Fruit fly (Drosophila melanogaster): ENCODE results near the gene Arpc3B.

Arpc3B gene

DNA sequence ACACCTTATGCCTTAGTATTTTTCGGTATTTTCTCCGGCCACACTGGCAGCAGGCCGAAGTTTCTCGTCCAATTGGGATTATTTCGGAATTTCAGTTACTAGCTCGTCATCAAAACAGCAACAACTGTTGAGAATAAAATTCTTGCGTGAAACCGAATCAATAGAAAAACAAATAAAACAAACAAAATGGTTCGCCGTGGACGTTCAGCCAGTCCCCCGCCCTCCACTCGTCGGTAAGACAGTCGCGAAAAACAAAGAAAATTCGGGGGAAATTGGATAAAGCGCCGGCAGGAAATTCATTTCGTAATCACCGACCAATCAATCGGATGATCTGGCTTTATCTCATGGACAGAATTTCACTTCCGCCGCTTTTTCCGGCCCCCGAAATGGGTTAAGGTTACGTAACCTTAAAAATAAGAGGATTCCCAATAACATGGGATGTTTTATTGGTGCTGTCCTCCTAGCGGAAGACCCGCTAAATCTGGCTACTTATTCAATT lies 43.3 kb upstream of the Arpc3B start, which contains the start of gene Chchd2 (continued):
- peak; percentile 61 for TF ChIP-seq Jarid2 (GFP tag; optimal IDR thresholded peaks at IDR 0.05)
- TF ChIP-seq her (GFP tag; optimal IDR thresholded peaks at IDR 0.05): peak; percentile 13
- peak; percentile 89 for TF ChIP-seq MESR4 (GFP tag; optimal IDR thresholded peaks at IDR 0.05)
- peak; percentile 44 for TF ChIP-seq CG4617 (GFP tag; optimal IDR thresholded peaks at IDR 0.05; ENCODE audit: borderline replicate concordance)
- TF ChIP-seq CG10147 (GFP tag; optimal IDR thresholded peaks at IDR 0.05): no peak
- 0 out of 3 replicates have a peak, but pooled peaks have one; percentile 11 for TF ChIP-seq zen2 (GFP tag; IDR thresholded peaks at IDR 0.05; ENCODE audit: partially characterized antibody)
- peak; percentile 7; the same call in 2 of the 3 replicates for TF ChIP-seq HLH4C (GFP tag; IDR thresholded peaks at IDR 0.05; ENCODE audit: partially characterized antibody)
- TF ChIP-seq pfk (GFP tag; optimal IDR thresholded peaks at IDR 0.05): peak; percentile 13
- peak; percentile 28 for TF ChIP-seq Dref (GFP tag; IDR thresholded peaks at IDR 0.05)
- TF ChIP-seq slp2 (GFP tag; optimal IDR thresholded peaks at IDR 0.05): no peak
- TF ChIP-seq insv (GFP tag; optimal IDR thresholded peaks at IDR 0.05): peak; percentile 32 to 90
- TF ChIP-seq CG16779 (GFP tag; IDR thresholded peaks at IDR 0.05): no peak
- TF ChIP-seq pum (GFP tag; optimal IDR thresholded peaks at IDR 0.05): no peak
- TF ChIP-seq CG9797 (GFP tag; optimal IDR thresholded peaks at IDR 0.05): peak; percentile 11
- TF ChIP-seq Poxn (GFP tag; IDR thresholded peaks at IDR 0.05): no peak
- TF ChIP-seq CG2875 (GFP tag; optimal IDR thresholded peaks at IDR 0.05): peak; percentile 5
- no peak for TF ChIP-seq CG17359 (tag; optimal IDR thresholded peaks at IDR 0.05)
- TF ChIP-seq dpn (GFP tag; optimal IDR thresholded peaks at IDR 0.05): no peak
- peak; percentile 27 for TF ChIP-seq fd64A (GFP tag; optimal IDR thresholded peaks at IDR 0.05)
- no peak for TF ChIP-seq CG18599 (GFP tag; optimal IDR thresholded peaks at IDR 0.05)
- no peak for TF ChIP-seq CG33213 (GFP tag; optimal IDR thresholded peaks at IDR 0.05)
- TF ChIP-seq HHEX (GFP tag; optimal IDR thresholded peaks at IDR 0.05): peak; percentile 28
- peak; percentile 22 for TF ChIP-seq PHDP (tag; optimal IDR thresholded peaks at IDR 0.05)
- no peak for TF ChIP-seq yki (optimal IDR thresholded peaks at IDR 0.05)
- TF ChIP-seq ci (GFP tag; IDR thresholded peaks at IDR 0.05): 0 out of 3 replicates have a peak, but pooled peaks have one; percentile 41
- peak in 1 of 2 experiments; percentile 96 for TF ChIP-seq Pdp1 (GFP tag; optimal IDR thresholded peaks at IDR 0.05)
- no peak for TF ChIP-seq caup (GFP tag; optimal IDR thresholded peaks at IDR 0.05; ENCODE audit: severe bottlenecking)
- no peak for TF ChIP-seq psq (GFP tag; optimal IDR thresholded peaks at IDR 0.05)
- TF ChIP-seq onecut (GFP tag; IDR thresholded peaks at IDR 0.05): peak; percentile 32; the same call in 1 of the 2 replicates
- peak; percentile 61; the same call in 1 of the 3 replicates for TF ChIP-seq CG6791 (GFP tag; IDR thresholded peaks at IDR 0.05; ENCODE audit: partially characterized antibody)
- peak; percentile 11 for TF ChIP-seq sens (GFP tag)
- no peak for TF ChIP-seq Sin3A (optimal IDR thresholded peaks at IDR 0.05)
- TF ChIP-seq Fer3 (tag; optimal IDR thresholded peaks at IDR 0.05): peak; percentile 11
- TF ChIP-seq nerfin-1 (tag; optimal IDR thresholded peaks at IDR 0.05): no peak
- TF ChIP-seq CG12104 (GFP tag; optimal IDR thresholded peaks at IDR 0.05): no peak
- TF ChIP-seq Drgx (GFP tag; IDR thresholded peaks at IDR 0.05): no peak
- TF ChIP-seq CG7556 (GFP tag; optimal IDR thresholded peaks at IDR 0.05): no peak
- no peak for TF ChIP-seq Hr39 (optimal IDR thresholded peaks at IDR 0.05)
- no peak for TF ChIP-seq Taf1 (GFP tag; IDR thresholded peaks at IDR 0.05)
- no peak for TF ChIP-seq CTCF (GFP tag; optimal IDR thresholded peaks at IDR 0.05)
- no peak for TF ChIP-seq CG7271 (tag; optimal IDR thresholded peaks at IDR 0.05)
- no peak for TF ChIP-seq slou (GFP tag; optimal IDR thresholded peaks at IDR 0.05)
- TF ChIP-seq row (GFP tag; IDR thresholded peaks at IDR 0.05): 0 out of 3 replicates have a peak, but pooled peaks have one; percentile 5
- TF ChIP-seq nom (GFP tag; optimal IDR thresholded peaks at IDR 0.05): peak; percentile 50
- peak; percentile 29 for TF ChIP-seq CG34376 (GFP tag; optimal IDR thresholded peaks at IDR 0.05)
- peak; percentile 15 for TF ChIP-seq CG10543 (GFP tag; optimal IDR thresholded peaks at IDR 0.05)
- TF ChIP-seq CG11085 (GFP tag; IDR thresholded peaks at IDR 0.05): no peak
- peak; percentile 12 for TF ChIP-seq ERR (GFP tag; optimal IDR thresholded peaks at IDR 0.05)
- no peak for TF ChIP-seq CG17912 (GFP tag; optimal IDR thresholded peaks at IDR 0.05)
- TF ChIP-seq CG11398 (GFP tag; optimal IDR thresholded peaks at IDR 0.05): no peak
- peak in 1 of 2 experiments; percentile 70 for TF ChIP-seq Eip74EF (GFP tag; optimal IDR thresholded peaks at IDR 0.05)

Measured in whole organism, embryonic.